Worm (Caenorhabditis elegans): Measurements from ENCODE around the gene apb-1.

Gene apb-1

DNA sequence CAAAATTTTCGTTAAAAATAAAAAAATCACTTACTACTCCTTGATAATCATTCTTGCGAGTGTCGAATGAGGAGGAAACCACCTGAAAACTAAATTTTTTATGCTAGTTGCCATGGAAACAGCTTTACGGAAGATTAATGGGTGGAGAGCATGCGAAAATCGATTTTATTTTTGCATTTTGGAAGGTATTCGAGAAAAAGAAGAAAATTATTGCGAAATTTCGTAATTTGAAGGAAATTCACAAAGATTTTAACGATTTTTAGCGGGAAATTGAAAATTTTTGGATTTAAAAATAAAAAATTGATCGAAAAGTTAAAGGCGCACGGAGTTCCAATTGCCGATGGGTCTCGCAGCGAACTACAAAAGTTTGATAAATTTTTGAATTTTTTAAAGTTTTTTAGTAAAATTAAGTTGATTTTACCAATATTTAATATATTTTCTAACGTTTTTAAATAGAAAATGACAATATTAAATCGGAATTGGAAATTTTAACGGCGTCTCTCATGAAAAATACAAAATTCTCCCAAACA lies 21.1 kb downstream of the apb-1 start, which contains the start of gene Y54F10AR.1:
Y54F10AR.1 (minus strand) TSS at position 51 of the 530 bp plus-strand sequence.
- TF ChIP-seq F44E2.7 (GFP tag; IDR thresholded peaks at IDR 0.05) = no peak
- TF ChIP-seq dpl-1 (GFP tag; optimal IDR thresholded peaks at IDR 0.05) = no peak
- TF ChIP-seq php-3 (GFP tag; IDR thresholded peaks at IDR 0.05) = no peak
- TF ChIP-seq fkh-10 (GFP tag; optimal IDR thresholded peaks at IDR 0.05) = no peak
- TF ChIP-seq dmd-8 (GFP tag; IDR thresholded peaks at IDR 0.05) = no peak
- no peak for TF ChIP-seq R02D3.7 (tag; optimal IDR thresholded peaks at IDR 0.05)
- TF ChIP-seq lin-29 (GFP tag; IDR thresholded peaks at IDR 0.05) = no peak
- TF ChIP-seq nhr-41 (GFP tag; IDR thresholded peaks at IDR 0.05) = no peak
- no peak for TF ChIP-seq saeg-2 (GFP tag; IDR thresholded peaks at IDR 0.05)
- TF ChIP-seq jun-1 (tag; optimal IDR thresholded peaks at IDR 0.05) = no peak
- no peak for TF ChIP-seq set-16 (GFP tag; IDR thresholded peaks at IDR 0.05)
- no peak for TF ChIP-seq nhr-25 (tag; optimal IDR thresholded peaks at IDR 0.05; ENCODE audit: borderline replicate concordance, insufficient read depth)
- TF ChIP-seq zag-1 (tag; optimal IDR thresholded peaks at IDR 0.05) = no peak
- TF ChIP-seq nhr-28 (tag; optimal IDR thresholded peaks at IDR 0.05) = no peak

DNA sequence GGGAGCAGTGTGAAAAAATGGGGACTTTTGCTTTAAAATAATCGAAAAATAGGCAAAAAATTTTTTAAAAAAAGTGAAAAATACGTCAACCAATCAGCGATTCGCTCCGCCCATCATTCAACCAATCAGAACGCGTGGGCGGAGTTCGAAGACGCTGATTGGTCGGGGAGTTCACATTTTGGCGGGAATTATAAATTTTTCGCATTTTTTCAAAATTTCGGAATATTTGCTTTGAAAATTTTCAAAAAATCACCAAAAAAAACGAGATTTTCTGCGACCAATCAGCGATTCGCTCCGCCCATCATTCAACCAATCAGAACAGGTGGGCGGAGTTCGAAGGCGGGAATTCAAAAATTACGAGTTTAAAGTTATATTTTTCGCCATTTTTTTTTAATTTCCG lies 24.4 kb downstream of the apb-1 start:
- TF ChIP-seq aly-2 (tag; optimal IDR thresholded peaks at IDR 0.05) (no peak), nhr-25 (tag; optimal IDR thresholded peaks at IDR 0.05; ENCODE audit: borderline replicate concordance, insufficient read depth) (no peak), T26A8.4 (GFP tag; IDR thresholded peaks at IDR 0.05) (no peak), fos-1 (tag; optimal IDR thresholded peaks at IDR 0.05) (no peak), ces-1 (GFP tag; optimal IDR thresholded peaks at IDR 0.05) (no peak), T20F7.1 (GFP tag; optimal IDR thresholded peaks at IDR 0.05) (no peak), aha-1 (tag) (no peak), R02D3.7 (tag; optimal IDR thresholded peaks at IDR 0.05) (no peak), duxl-1 (tag; optimal IDR thresholded peaks at IDR 0.05; ENCODE audit: poor library complexity) (no peak), nhr-77 (tag; optimal IDR thresholded peaks at IDR 0.05) (no peak), ztf-11 (tag; optimal IDR thresholded peaks at IDR 0.05) (no peak), mxl-2 (GFP tag; conservative IDR thresholded peaks at IDR 0.05) (no peak), ama-1 (optimal IDR thresholded peaks at IDR 0.05) (no peak), cey-2 (tag; optimal IDR thresholded peaks at IDR 0.05; ENCODE audit: borderline replicate concordance, insufficient read depth) (no peak), Y105C5A.15 (GFP tag; IDR thresholded peaks at IDR 0.05) (no peak), unc-130 (GFP tag; optimal IDR thresholded peaks at IDR 0.05) (no peak), unc-39 (tag; optimal IDR thresholded peaks at IDR 0.05) (no peak), lsy-2 (tag; optimal IDR thresholded peaks at IDR 0.05) (no peak), zip-2 (tag; optimal IDR thresholded peaks at IDR 0.05) (no peak), daf-8 (GFP tag; IDR thresholded peaks at IDR 0.05) (no peak)

DNA sequence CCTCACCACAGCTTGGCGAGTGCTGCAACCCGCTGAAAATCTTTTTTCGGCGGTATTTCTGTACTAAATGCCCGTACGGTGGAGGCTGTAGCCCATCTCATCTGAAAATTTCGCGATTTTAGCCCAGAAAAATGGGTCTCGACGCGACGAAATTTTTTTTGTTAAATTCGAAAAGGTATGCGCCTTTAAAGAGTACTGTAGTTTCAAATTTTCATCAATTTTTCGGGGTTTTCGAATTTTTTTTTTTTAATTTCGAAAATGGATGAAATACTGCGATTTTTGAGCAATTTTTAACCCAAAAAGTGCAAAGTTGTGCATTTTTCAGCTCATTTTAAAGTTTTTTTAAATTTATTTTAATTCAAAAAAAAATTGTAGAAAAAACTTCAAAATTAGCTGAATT lies 25.4 kb downstream of the apb-1 start, which contains the start of gene Y54F10AR.2:
Y54F10AR.2 (minus strand) TSS at position 101 of the 400 bp plus-strand sequence.
- TF ChIP-seq T26A8.4 (GFP tag; IDR thresholded peaks at IDR 0.05) (no peak), rbr-2 (tag; optimal IDR thresholded peaks at IDR 0.05) (no peak), lin-1 (GFP tag; IDR thresholded peaks at IDR 0.05) (no peak), nhr-6 (tag; optimal IDR thresholded peaks at IDR 0.05) (no peak), mdl-1 (tag; optimal IDR thresholded peaks at IDR 0.05) (no peak), madf-9 (GFP tag; conservative IDR thresholded peaks at IDR 0.05) (no peak), lin-39 (tag; optimal IDR thresholded peaks at IDR 0.05) (no peak), ama-1 (optimal IDR thresholded peaks at IDR 0.05) (no peak), ceh-32 (tag; optimal IDR thresholded peaks at IDR 0.05; ENCODE audit: poor library complexity) (no peak), ZK337.2 (GFP tag; IDR thresholded peaks at IDR 0.05) (no peak), zag-1 (tag; optimal IDR thresholded peaks at IDR 0.05) (no peak), aly-2 (tag; optimal IDR thresholded peaks at IDR 0.05) (no peak)
